Fruit fly (Drosophila melanogaster) whole organism, embryonic: Measurements from ENCODE around the gene CG42540.

ENCODE experiments used
- Atf3 ChIP-seq: fragments of 200-800 bp; sonication (Bioruptor generic); optimal IDR thresholded peaks from 3 replicates; lab custom pipeline; 2016; ENCODE audit warnings: missing biosample characterization, missing genetic modification characterization
- Atf6 ChIP-seq: fragments of 200-800 bp; sonication (Bioruptor generic); IDR thresholded peaks from 2 replicates; pipeline ENCODE4 v1.3.6; 2022; ENCODE audit warnings: missing biosample characterization, missing genetic modification characterization
- CG10654 ChIP-seq: fragments of 200-800 bp; sonication (Bioruptor generic); optimal IDR thresholded peaks from 2 replicates; lab custom pipeline; 2016; ENCODE audit warnings: missing biosample characterization, missing genetic modification characterization
- CG10959 ChIP-seq: fragments of 200-800 bp; sonication (Bioruptor generic); IDR thresholded peaks from 2 replicates; pipeline ENCODE4 v1.3.6; 2022; ENCODE audit warnings: missing biosample characterization, missing genetic modification characterization
- CG10979 ChIP-seq: fragments of 200-800 bp; sonication (Bioruptor generic); optimal IDR thresholded peaks from 2 replicates; lab custom pipeline; 2018; ENCODE audit warnings: missing biosample characterization, mild to moderate bottlenecking, missing genetic modification characterization, moderate library complexity
- CG11504 ChIP-seq: fragments of 200-800 bp; sonication (Bioruptor generic); optimal IDR thresholded peaks from 3 replicates; lab custom pipeline; 2019; ENCODE audit warnings: missing biosample characterization, mild to moderate bottlenecking, missing genetic modification characterization, moderate library complexity
- CG11723 ChIP-seq: fragments of 200-800 bp; sonication (Bioruptor generic); optimal IDR thresholded peaks from 2 replicates; lab custom pipeline; 2017; ENCODE audit warnings: missing biosample characterization, mild to moderate bottlenecking, missing genetic modification characterization
- CG12299 ChIP-seq: fragments of 200-800 bp; sonication (Bioruptor generic); optimal IDR thresholded peaks from 2 replicates; lab custom pipeline; 2018; ENCODE audit warnings: missing biosample characterization, mild to moderate bottlenecking, missing genetic modification characterization
- CG12391 ChIP-seq: fragments of 200-800 bp; sonication (Bioruptor generic); optimal IDR thresholded peaks from 3 replicates; lab custom pipeline; 2018; ENCODE audit warnings: missing biosample characterization, mild to moderate bottlenecking, missing genetic modification characterization, moderate library complexity
- CG13296 ChIP-seq: fragments of 200-800 bp; sonication (Bioruptor generic); optimal IDR thresholded peaks from 3 replicates; lab custom pipeline; 2018; ENCODE audit warnings: missing biosample characterization, mild to moderate bottlenecking, missing genetic modification characterization
- CG13624 ChIP-seq: fragments of 200-800 bp; sonication (Bioruptor generic); optimal IDR thresholded peaks from 2 replicates; lab custom pipeline; 2016; ENCODE audit warnings: missing biosample characterization, missing genetic modification characterization
- CG15479 ChIP-seq: fragments of 200-800 bp; sonication (Bioruptor generic); optimal IDR thresholded peaks from 3 replicates; lab custom pipeline; 2019; ENCODE audit warnings: missing biosample characterization, mild to moderate bottlenecking, missing genetic modification characterization, moderate library complexity
- CG15601 ChIP-seq: fragments of 200-800 bp; sonication (Bioruptor generic); optimal IDR thresholded peaks from 3 replicates; lab custom pipeline; 2019; ENCODE audit warnings: missing biosample characterization, mild to moderate bottlenecking, missing genetic modification characterization, moderate library complexity
- CG17359 ChIP-seq: fragments of 200-800 bp; sonication (Bioruptor generic); optimal IDR thresholded peaks from 3 replicates; lab custom pipeline; 2018; ENCODE audit warnings: missing biosample characterization, mild to moderate bottlenecking, missing genetic modification characterization, moderate library complexity
- CG2889 ChIP-seq: fragments of 200-800 bp; sonication (Bioruptor generic); IDR thresholded peaks from 3 replicates; pipeline ENCODE4 v1.3.6; 2022; ENCODE audit warnings: missing biosample characterization, missing genetic modification characterization
- CG31441 ChIP-seq: fragments of 200-800 bp; sonication (Bioruptor generic); IDR thresholded peaks from 2 replicates; pipeline ENCODE4 v1.3.6; 2022; ENCODE audit warnings: missing biosample characterization, missing genetic modification characterization
- CG34422 ChIP-seq: fragments of 200-800 bp; sonication (Bioruptor generic); IDR thresholded peaks from 3 replicates; pipeline ENCODE4 v1.3.6; 2022; ENCODE audit warnings: missing biosample characterization, missing genetic modification characterization
- CG4282 ChIP-seq: fragments of 200-800 bp; sonication (Bioruptor generic); optimal IDR thresholded peaks from 2 replicates; lab custom pipeline; 2016; ENCODE audit warnings: missing biosample characterization, missing genetic modification characterization
- CG4617 ChIP-seq: fragments of 200-800 bp; sonication (Bioruptor generic); optimal IDR thresholded peaks from 3 replicates; lab custom pipeline; 2016; ENCODE audit warnings: missing biosample characterization, missing genetic modification characterization, borderline replicate concordance
- CG4730 ChIP-seq: fragments of 200-800 bp; sonication (Bioruptor generic); IDR thresholded peaks from 2 replicates; pipeline ENCODE4 v1.3.6; 2022; ENCODE audit warnings: missing biosample characterization, missing genetic modification characterization
- CG6854 ChIP-seq: fragments of 200-800 bp; sonication (Bioruptor generic); optimal IDR thresholded peaks from 3 replicates; lab custom pipeline; 2017; ENCODE audit warnings: missing biosample characterization, mild to moderate bottlenecking, missing genetic modification characterization
- CG8924 ChIP-seq: fragments of 200-800 bp; optimal IDR thresholded peaks from 3 replicates; lab custom pipeline; 2019; ENCODE audit warnings: missing biosample characterization, mild to moderate bottlenecking, missing genetic modification characterization, moderate library complexity
- CG9876 ChIP-seq: fragments of 200-800 bp; sonication (Bioruptor generic); optimal IDR thresholded peaks from 2 replicates; lab custom pipeline; 2016; ENCODE audit warnings: missing biosample characterization, missing genetic modification characterization
- CkIIα-i1 ChIP-seq: fragments of 200-800 bp; sonication (Bioruptor generic); IDR thresholded peaks from 2 replicates; pipeline ENCODE4 v1.3.6; 2022; ENCODE audit warnings: missing biosample characterization, missing genetic modification characterization
- Deaf1 ChIP-seq: fragments of 200-800 bp; optimal IDR thresholded peaks from 3 replicates; lab custom pipeline; 2019; ENCODE audit warnings: missing biosample characterization, mild to moderate bottlenecking, missing genetic modification characterization, moderate library complexity
- Dip2 ChIP-seq: fragments of 200-800 bp; sonication (Bioruptor generic); IDR thresholded peaks from 2 replicates; pipeline ENCODE4 v1.3.6; 2022; ENCODE audit warnings: missing biosample characterization, missing genetic modification characterization
- Dp ChIP-seq: fragments of 200-800 bp; sonication (Bioruptor generic); optimal IDR thresholded peaks from 2 replicates; lab custom pipeline; 2018; ENCODE audit warnings: missing biosample characterization, mild to moderate bottlenecking, missing genetic modification characterization, moderate library complexity
- H15 ChIP-seq: fragments of 200-800 bp; sonication (Bioruptor generic); IDR thresholded peaks from 3 replicates; pipeline ENCODE4 v1.3.6; 2022; ENCODE audit warnings: missing biosample characterization, missing genetic modification characterization
- Hand ChIP-seq: fragments of 200-800 bp; sonication (Bioruptor generic); optimal IDR thresholded peaks from 2 replicates; lab custom pipeline; 2017; ENCODE audit warnings: mild to moderate bottlenecking, missing biosample characterization, missing genetic modification reagents, missing genetic modification characterization
- Hmr ChIP-seq: fragments of 200-800 bp; sonication (Bioruptor generic); optimal IDR thresholded peaks from 3 replicates; lab custom pipeline; 2017; ENCODE audit warnings: mild to moderate bottlenecking, missing biosample characterization, missing genetic modification reagents, missing genetic modification characterization
- MBD-R2 ChIP-seq: fragments of 200-800 bp; sonication (Bioruptor generic); IDR thresholded peaks from 2 replicates; pipeline ENCODE4 v1.3.6; 2022; ENCODE audit warnings: missing biosample characterization, missing genetic modification characterization
- Opbp ChIP-seq: fragments of 200-800 bp; sonication (Bioruptor generic); IDR thresholded peaks from 3 replicates; pipeline ENCODE4 v1.3.6; 2022; ENCODE audit warnings: missing biosample characterization, missing genetic modification characterization; ENCODE audit not compliant: partially characterized antibody
- Vsx1 ChIP-seq: fragments of 200-800 bp; sonication (Bioruptor generic); optimal IDR thresholded peaks from 2 replicates; lab custom pipeline; 2017; ENCODE audit warnings: missing biosample characterization, mild to moderate bottlenecking, missing genetic modification characterization, missing genetic modification reagents
- ac ChIP-seq: fragments of 200-800 bp; sonication (Bioruptor generic); optimal IDR thresholded peaks from 3 replicates; lab custom pipeline; 2017; ENCODE audit warnings: missing biosample characterization, mild to moderate bottlenecking, missing genetic modification characterization
- al ChIP-seq: fragments of 200-800 bp; sonication (Bioruptor generic); IDR thresholded peaks from 2 replicates; pipeline ENCODE4 v1.3.6; 2022; ENCODE audit warnings: missing biosample characterization, missing genetic modification characterization
- ase ChIP-seq: fragments of 200-800 bp; sonication (Bioruptor generic); IDR thresholded peaks from 3 replicates; pipeline ENCODE4 v1.3.6; 2022; ENCODE audit warnings: missing biosample characterization, missing genetic modification characterization
- cad ChIP-seq: fragments of >200 bp; optimal IDR thresholded peaks from 2 replicates; lab custom pipeline; 2017; ENCODE audit warnings: missing biosample characterization, missing genetic modification characterization
- chif ChIP-seq, 2 experiments: fragments of 200-800 bp; sonication (Bioruptor generic); optimal IDR thresholded peaks; 3 replicates each; lab custom pipeline; 2016; ENCODE audit warnings: missing biosample characterization in 2 of 2, missing genetic modification characterization in 2 of 2
- croc ChIP-seq: fragments of 200-800 bp; sonication (Bioruptor generic); conservative IDR thresholded peaks from 3 replicates; pipeline ENCODE4 v1.3.6; 2022; ENCODE audit warnings: missing biosample characterization, missing genetic modification characterization
- fd64A ChIP-seq: fragments of 200-800 bp; sonication (Bioruptor generic); optimal IDR thresholded peaks from 3 replicates; lab custom pipeline; 2018; ENCODE audit warnings: missing biosample characterization, mild to moderate bottlenecking, missing genetic modification characterization
- hbn ChIP-seq: fragments of 200-800 bp; sonication (Bioruptor generic); IDR thresholded peaks from 2 replicates; pipeline ENCODE4 v1.3.6; 2022; ENCODE audit warnings: missing biosample characterization, missing genetic modification characterization; ENCODE audit not compliant: partially characterized antibody
- kah ChIP-seq: fragments of 200-800 bp; sonication (Bioruptor generic); optimal IDR thresholded peaks from 2 replicates; lab custom pipeline; 2018; ENCODE audit warnings: missing biosample characterization, mild to moderate bottlenecking, missing genetic modification characterization
- knrl ChIP-seq: fragments of 200-800 bp; sonication (Bioruptor generic); IDR thresholded peaks from 3 replicates; pipeline ENCODE4 v1.3.6; 2022; ENCODE audit warnings: missing biosample characterization, missing genetic modification characterization; ENCODE audit not compliant: partially characterized antibody
- lbe ChIP-seq: fragments of 200-800 bp; sonication (Bioruptor generic); optimal IDR thresholded peaks from 2 replicates; lab custom pipeline; 2016; ENCODE audit warnings: missing biosample characterization, mild to moderate bottlenecking, missing genetic modification characterization
- lola ChIP-seq, 3 experiments: fragments of >200 bp in 2 of 3; fragments of 200-800 bp in 1 of 3; sonication (Bioruptor generic) in 1 of 3; optimal IDR thresholded peaks; 2 replicates each; lab custom pipeline; 2017 to 2019; ENCODE audit warnings: missing biosample characterization in 3 of 3, missing genetic modification characterization in 3 of 3, mild to moderate bottlenecking in 1 of 3, moderate library complexity in 1 of 3
- mld ChIP-seq: fragments of 200-800 bp; sonication (Bioruptor generic); IDR thresholded peaks from 3 replicates; pipeline ENCODE4 v1.3.6; 2022; ENCODE audit warnings: missing biosample characterization, missing genetic modification characterization; ENCODE audit not compliant: partially characterized antibody
- repo ChIP-seq: fragments of 200-800 bp; sonication (Bioruptor generic); optimal IDR thresholded peaks from 2 replicates; lab custom pipeline; 2016; ENCODE audit warnings: missing biosample characterization, missing genetic modification characterization
- row ChIP-seq: fragments of 200-800 bp; sonication (Bioruptor generic); IDR thresholded peaks from 3 replicates; pipeline ENCODE4 v1.3.6; 2022; ENCODE audit warnings: missing biosample characterization, missing genetic modification characterization
- sim ChIP-seq: fragments of 200-800 bp; sonication (Bioruptor generic); IDR thresholded peaks from 2 replicates; pipeline ENCODE4 v1.3.6; 2022; ENCODE audit warnings: missing biosample characterization, missing genetic modification characterization
- sr ChIP-seq: fragments of 200-800 bp; sonication (Bioruptor generic); IDR thresholded peaks from 3 replicates; pipeline ENCODE4 v1.3.6; 2022; ENCODE audit warnings: missing biosample characterization, missing genetic modification characterization
- zfh1 ChIP-seq: fragments of 200-800 bp; sonication (Bioruptor generic); IDR thresholded peaks from 3 replicates; pipeline ENCODE4 v1.3.6; 2022; ENCODE audit warnings: missing biosample characterization, missing genetic modification characterization

Gene CG42540

dm6 chr3L:4613846-4614247 lies 58.0 kb downstream of the CG42540 start (continued):
- TF ChIP-seq Hand (GFP tag; lab: Kevin White, UChicago) (no peak), CG10979 (peak; percentile 35), CG11723 (GFP tag; lab: Kevin White, UChicago) (no peak), CG15601 (tag; lab: Kevin White, UChicago) (peak; percentile 41), Dip2 (GFP tag; lab: Robert Waterston, UW) (no peak), CG10654 (no peak), zfh1 (GFP tag; lab: Robert Waterston, UW) (0 out of 3 replicates have a peak, but pooled peaks have one; percentile 41), CG9876 (GFP tag; lab: Kevin White, UChicago) (no peak), sr (GFP tag; lab: Robert Waterston, UW) (no peak), kah (GFP tag; lab: Kevin White, UChicago) (no peak), CG13624 (no peak), CG11504 (tag; lab: Kevin White, UChicago) (no peak), CG15479 (peak; percentile 44), ac (GFP tag; lab: Kevin White, UChicago) (peak; percentile 75), cad (GFP tag; lab: Kevin White, UChicago) (no peak), Opbp (GFP tag; lab: Robert Waterston, UW) (no peak), fd64A (GFP tag; lab: Kevin White, UChicago) (peak; percentile 8), CG12391 (tag; lab: Kevin White, UChicago) (peak; percentile 18), CG6854 (GFP tag; lab: Kevin White, UChicago) (no peak), Atf6 (GFP tag; lab: Robert Waterston, UW) (no peak), Deaf1 (no peak), CG34422 (GFP tag; lab: Robert Waterston, UW) (no peak), CG31441 (GFP tag; lab: Robert Waterston, UW) (no peak), CG8924 (peak; percentile 68), Vsx1 (no peak), CG12299 (tag; lab: Kevin White, UChicago) (no peak), CG17359 (peak; percentile 2), lola (GFP tag; optimal IDR thresholded peaks at IDR 0.05; lab: Kevin White, UChicago) (peak in 1 of 3 experiments; percentile 39), croc (GFP tag; lab: Robert Waterston, UW) (no peak), CG4282 (GFP tag; lab: Kevin White, UChicago) (no peak), hbn (GFP tag; lab: Robert Waterston, UW) (no peak), mld (no peak), al (no peak), knrl (GFP tag; lab: Robert Waterston, UW) (no peak), MBD-R2 (GFP tag; lab: Robert Waterston, UW) (no peak), CG13296 (GFP tag; lab: Kevin White, UChicago) (no peak), Hmr (GFP tag; lab: Kevin White, UChicago) (no peak), row (GFP tag; lab: Robert Waterston, UW) (peak; percentile 40; the same call in 2 of the 3 replicates), CG4730 (GFP tag; lab: Robert Waterston, UW) (no peak), CG10959 (GFP tag; lab: Robert Waterston, UW) (0 out of 2 replicates have a peak, but pooled peaks have one; percentile 12), H15 (no peak), Dp (no peak), lbe (GFP tag; lab: Kevin White, UChicago) (no peak), chif (GFP tag; optimal IDR thresholded peaks at IDR 0.05; lab: Kevin White, UChicago) (peak; percentile 28 to 38), sim (no peak), repo (GFP tag; lab: Kevin White, UChicago) (no peak), CkIIα-i1 (no peak), Atf3 (GFP tag; lab: Kevin White, UChicago) (no peak), ase (GFP tag; lab: Robert Waterston, UW) (no peak), CG2889 (GFP tag; lab: Robert Waterston, UW) (no peak), CG4617 (no peak)
